Worm (Caenorhabditis elegans): Measurements from ENCODE around the gene C03A3.9.

The C03A3.9 gene

ce11 chrX:11252429-11252828 is 14.4 kb upstream of the C03A3.9 start (continued):
- TF ChIP-seq Y67H2A.10 (GFP tag; conservative IDR thresholded peaks at IDR 0.05) (no peak), ztf-18 (tag; optimal IDR thresholded peaks at IDR 0.05) (peak; percentile 67), ztf-6 (GFP tag; IDR thresholded peaks at IDR 0.05) (no peak), nfya-2 (GFP tag; IDR thresholded peaks at IDR 0.05) (no peak), F57A8.1 (GFP tag; optimal IDR thresholded peaks at IDR 0.05) (no peak), Y53F4B.3 (GFP tag; IDR thresholded peaks at IDR 0.05) (peak; percentile 63), xnd-1 (tag; optimal IDR thresholded peaks at IDR 0.05) (no peak), ceh-58 (GFP tag; IDR thresholded peaks at IDR 0.05) (no peak), mes-4 (tag; optimal IDR thresholded peaks at IDR 0.05) (peak; percentile 77), ztf-3 (GFP tag; optimal IDR thresholded peaks at IDR 0.05) (no peak), ceh-27 (GFP tag; optimal IDR thresholded peaks at IDR 0.05) (peak; percentile 62), mxl-1 (tag; optimal IDR thresholded peaks at IDR 0.05) (peak; percentile 65), D2030.7 (GFP tag; IDR thresholded peaks at IDR 0.05) (no peak; the same call in 1 of the 2 replicates), repo-1 (tag; optimal IDR thresholded peaks at IDR 0.05) (no peak), ets-4 (GFP tag; optimal IDR thresholded peaks at IDR 0.05) (no peak), B0261.1 (tag; optimal IDR thresholded peaks at IDR 0.05) (peak; percentile 83)

- TF ChIP-seq Y67H2A.10 (GFP tag; conservative IDR thresholded peaks at IDR 0.05) (no peak), athp-1 (tag; optimal IDR thresholded peaks at IDR 0.05) (no peak), F23B12.7 (tag; optimal IDR thresholded peaks at IDR 0.05; ENCODE audit: insufficient read depth) (no peak), Y79H2A.3 (GFP tag; conservative IDR thresholded peaks at IDR 0.05) (no peak), nhr-27 (tag; optimal IDR thresholded peaks at IDR 0.05) (no peak), ztf-18 (tag; optimal IDR thresholded peaks at IDR 0.05) (peak; percentile 39), unc-130 (GFP tag; optimal IDR thresholded peaks at IDR 0.05) (no peak)
Measured at ce11 chrX:11257071-11257470, 9.7 kb upstream of the C03A3.9 start, which contains the start of gene C03A3.1. C03A3.1 (plus strand) TSS chrX:11257361.

- TF ChIP-seq F57C9.4 (tag; optimal IDR thresholded peaks at IDR 0.05) (no peak), ama-1 (optimal IDR thresholded peaks at IDR 0.05) (no peak), ama-1 (GFP tag; optimal IDR thresholded peaks at IDR 0.05) (no peak), madf-10 (tag; optimal IDR thresholded peaks at IDR 0.05) (no peak), nfyb-1 (GFP tag; IDR thresholded peaks at IDR 0.05) (no peak), K12H6.12 (tag; optimal IDR thresholded peaks at IDR 0.05) (peak; percentile 69), attf-6 (GFP tag; IDR thresholded peaks at IDR 0.05) (no peak), T26A5.8 (tag; optimal IDR thresholded peaks at IDR 0.05) (no peak), unc-62 (GFP tag; optimal IDR thresholded peaks at IDR 0.05) (no peak), rpc-1 (optimal IDR thresholded peaks at IDR 0.05) (no peak), rpc-1 (tag; optimal IDR thresholded peaks at IDR 0.05) (no peak), attf-5 (GFP tag; optimal IDR thresholded peaks at IDR 0.05) (peak; percentile 20), chd-7 (tag; optimal IDR thresholded peaks at IDR 0.05) (no peak), nfya-2 (GFP tag; IDR thresholded peaks at IDR 0.05) (no peak), B0019.2 (GFP tag; conservative IDR thresholded peaks at IDR 0.05) (no peak), aptf-2 (GFP tag; conservative IDR thresholded peaks at IDR 0.05) (no peak), lir-1 (GFP tag; conservative IDR thresholded peaks at IDR 0.05) (no peak), ceh-100 (GFP tag; IDR thresholded peaks at IDR 0.05) (no peak), dpl-1 (GFP tag; optimal IDR thresholded peaks at IDR 0.05) (no peak), atf-7 (tag; optimal IDR thresholded peaks at IDR 0.05) (no peak), ztf-26 (tag; optimal IDR thresholded peaks at IDR 0.05) (no peak), bed-1 (GFP tag; IDR thresholded peaks at IDR 0.05) (0 out of 2 replicates have a peak, but pooled peaks have one; percentile 60), zim-3 (tag; optimal IDR thresholded peaks at IDR 0.05) (no peak), F33H1.4 (GFP tag; IDR thresholded peaks at IDR 0.05) (no peak), hsf-1 (GFP tag; IDR thresholded peaks at IDR 0.05) (no peak), madf-8 (GFP tag; conservative IDR thresholded peaks at IDR 0.05) (no peak), lin-40 (tag; optimal IDR thresholded peaks at IDR 0.05) (peak; percentile 33), lag-1 (GFP tag; IDR thresholded peaks at IDR 0.05) (no peak)
Measured at ce11 chrX:11262319-11263074, 4.3 kb upstream of the C03A3.9 start, which contains the start of gene C03A3.2. C03A3.2 (plus strand) TSS chrX:11262848.
